Worm (Caenorhabditis elegans) whole organism, L3 larva: ENCODE results near the gene Y45G5AM.6.

Source experiments
- ceh-16 ChIP-seq: sonication (generic microtip); optimal IDR thresholded peaks from 2 replicates; lab custom pipeline; 2017; ENCODE audit warnings: missing biosample characterization, missing genetic modification characterization
- ceh-82 ChIP-seq: fragments of 150-350 bp; optimal IDR thresholded peaks from 2 replicates; lab custom pipeline; 2014; ENCODE audit warnings: missing biosample characterization, missing genetic modification characterization
- elt-1 ChIP-seq: fragments of 150-350 bp; optimal IDR thresholded peaks from 2 replicates; lab custom pipeline; 2014; ENCODE audit warnings: missing biosample characterization, missing genetic modification characterization
- fkh-10 ChIP-seq: sonication (generic microtip); optimal IDR thresholded peaks from 2 replicates; lab custom pipeline; 2017; ENCODE audit warnings: missing biosample characterization, missing genetic modification reagents, missing genetic modification characterization
- nfya-1 ChIP-seq: sonication (generic microtip); optimal IDR thresholded peaks from 2 replicates; lab custom pipeline; 2017; ENCODE audit warnings: missing genetic modification characterization, mild to moderate bottlenecking, missing compliant biosample characterization, antibody characterized with exemption, moderate library complexity; ENCODE audit not compliant: insufficient read depth
- nhr-23 ChIP-seq: fragments of 150-350 bp; optimal IDR thresholded peaks from 2 replicates; lab custom pipeline; 2014; ENCODE audit warnings: missing biosample characterization, missing genetic modification reagents, missing genetic modification characterization

DNA sequence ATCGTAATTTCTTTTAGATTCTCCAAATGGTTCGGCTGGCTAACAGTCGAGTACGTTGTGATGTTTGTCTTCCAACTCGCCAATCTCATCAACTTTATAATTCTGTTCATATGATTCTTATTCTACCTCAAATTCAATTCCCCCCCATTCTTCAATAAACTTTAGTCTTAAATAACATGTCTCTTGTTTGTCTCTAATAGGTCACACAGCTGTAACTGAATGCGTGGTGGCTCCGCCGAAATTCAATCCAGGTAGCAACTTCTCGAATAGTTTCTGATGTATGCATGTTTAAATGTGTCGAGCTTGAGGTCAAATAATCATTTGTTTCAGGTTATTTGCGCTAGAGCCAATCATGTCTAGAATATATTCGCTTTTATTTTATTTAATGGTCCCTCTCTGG, 13.4 kb downstream of the Y45G5AM.6 start, which contains the start of gene lgc-29:
- TF ChIP-seq nhr-23 (tag; lab: Kevin White, UChicago), result no peak
- TF ChIP-seq ceh-16, result no peak
- TF ChIP-seq fkh-10 (GFP tag; lab: Kevin White, UChicago), result no peak
- TF ChIP-seq ceh-82 (tag; lab: Kevin White, UChicago), result no peak
- no peak for TF ChIP-seq nfya-1
- no peak for TF ChIP-seq elt-1 (tag; lab: Kevin White, UChicago)
